Worm (Caenorhabditis elegans) whole organism, mixed stage, embryonic: ENCODE data around the gene C25G4.8.

ENCODE experiments used
- M03D4.4 ChIP-seq: sonication (generic microtip); optimal IDR thresholded peaks from 2 replicates; lab custom pipeline; 2017; ENCODE audit warnings: mild to moderate bottlenecking, missing genetic modification characterization, missing compliant biosample characterization
- bed-3 ChIP-seq: fragments of 200-800 bp; sonication (Bioruptor generic); optimal IDR thresholded peaks from 3 replicates; lab custom pipeline; 2018; ENCODE audit warnings: mild to moderate bottlenecking, missing genetic modification characterization, moderate library complexity, missing compliant biosample characterization
- elt-3 ChIP-seq: fragments of 150-350 bp; optimal IDR thresholded peaks from 2 replicates; lab custom pipeline; 2014; ENCODE audit warnings: missing biosample characterization, missing genetic modification characterization
- ham-2 ChIP-seq: fragments of 200-800 bp; sonication (Bioruptor generic); optimal IDR thresholded peaks from 2 replicates; lab custom pipeline; 2018; ENCODE audit warnings: mild to moderate bottlenecking, missing genetic modification characterization, missing compliant biosample characterization
- lsy-2 ChIP-seq: fragments of 150-350 bp; optimal IDR thresholded peaks from 2 replicates; lab custom pipeline; 2014; ENCODE audit warnings: missing biosample characterization, missing genetic modification characterization
- mab-5 ChIP-seq: fragments of 150-350 bp; optimal IDR thresholded peaks from 2 replicates; lab custom pipeline; 2014; ENCODE audit warnings: missing biosample characterization, missing genetic modification characterization
- nhr-12 ChIP-seq: fragments of 150-350 bp; optimal IDR thresholded peaks from 2 replicates; lab custom pipeline; 2014; ENCODE audit warnings: missing biosample characterization, missing genetic modification characterization
- nhr-237 ChIP-seq: fragments of 150-350 bp; optimal IDR thresholded peaks from 2 replicates; lab custom pipeline; 2014; ENCODE audit warnings: missing biosample characterization, missing genetic modification characterization
- nhr-28 ChIP-seq: fragments of 150-350 bp; optimal IDR thresholded peaks from 2 replicates; lab custom pipeline; 2014; ENCODE audit warnings: missing biosample characterization, missing genetic modification characterization
- snpc-4 ChIP-seq: fragments of 150-350 bp; optimal IDR thresholded peaks from 2 replicates; lab custom pipeline; 2014; ENCODE audit warnings: missing biosample characterization, missing genetic modification characterization
- unc-39 ChIP-seq: fragments of 150-350 bp; optimal IDR thresholded peaks from 2 replicates; lab custom pipeline; 2014; ENCODE audit warnings: missing biosample characterization, missing genetic modification characterization
- zip-8 ChIP-seq: fragments of 150-350 bp; optimal IDR thresholded peaks from 2 replicates; lab custom pipeline; 2014; ENCODE audit warnings: missing biosample characterization, missing genetic modification characterization

- no peak for TF ChIP-seq nhr-237 (tag; lab: Kevin White, UChicago)
- no peak for TF ChIP-seq unc-39 (tag; lab: Kevin White, UChicago)
- TF ChIP-seq nhr-12 (tag; lab: Kevin White, UChicago), result no peak
- TF ChIP-seq snpc-4, result no peak
- TF ChIP-seq ham-2, result no peak
- TF ChIP-seq zip-8, result no peak
- TF ChIP-seq lsy-2 (tag; lab: Kevin White, UChicago), result no peak
- TF ChIP-seq elt-3 (tag; lab: Kevin White, UChicago), result no peak
- no peak for TF ChIP-seq bed-3 (GFP tag; lab: Kevin White, UChicago)
- no peak for TF ChIP-seq nhr-28 (tag; lab: Kevin White, UChicago)
- TF ChIP-seq M03D4.4 (tag; lab: Kevin White, UChicago), result no peak
- TF ChIP-seq mab-5 (tag; lab: Kevin White, UChicago), result no peak
Observed at ce11 chrIV:12454115-12454514, 9.2 kb downstream of the C25G4.8 start, which contains the start of gene spe-44.
